Fruit fly (Drosophila melanogaster) whole organism, embryonic: ENCODE data around the gene mRpL4.

Experiments
- Awh ChIP-seq: fragments of 200-800 bp; sonication (Bioruptor generic); IDR thresholded peaks from 2 replicates; pipeline ENCODE4, ENCODE4 v1.3.6; 2022; ENCODE audit warnings: missing biosample characterization, missing genetic modification characterization
- CG10959 ChIP-seq: fragments of 200-800 bp; sonication (Bioruptor generic); IDR thresholded peaks from 2 replicates; pipeline ENCODE4 v1.3.6; 2022; ENCODE audit warnings: missing biosample characterization, missing genetic modification characterization
- CG11560 ChIP-seq: fragments of 200-800 bp; sonication (Bioruptor generic); IDR thresholded peaks from 3 replicates; pipeline ENCODE4 v1.3.6; 2022; ENCODE audit warnings: missing biosample characterization, missing genetic modification characterization
- CG11695 ChIP-seq: fragments of 200-800 bp; sonication (Bioruptor generic); IDR thresholded peaks from 3 replicates; pipeline ENCODE4 v1.3.6; 2022; ENCODE audit warnings: missing biosample characterization, missing genetic modification characterization
- CG12071 ChIP-seq: fragments of 200-800 bp; sonication (Bioruptor generic); optimal IDR thresholded peaks from 3 replicates; lab custom pipeline; 2018; ENCODE audit warnings: missing biosample characterization, mild to moderate bottlenecking, missing genetic modification characterization
- CG13775 ChIP-seq: fragments of 200-800 bp; sonication (Bioruptor generic); optimal IDR thresholded peaks from 3 replicates; lab custom pipeline; 2017; ENCODE audit warnings: missing biosample characterization, mild to moderate bottlenecking, missing genetic modification characterization
- CG15073 ChIP-seq: fragments of 200-800 bp; sonication (Bioruptor generic); optimal IDR thresholded peaks from 2 replicates; lab custom pipeline; 2016; ENCODE audit warnings: missing biosample characterization, missing genetic modification characterization
- CG15479 ChIP-seq: fragments of 200-800 bp; sonication (Bioruptor generic); optimal IDR thresholded peaks from 3 replicates; lab custom pipeline; 2019; ENCODE audit warnings: missing biosample characterization, mild to moderate bottlenecking, missing genetic modification characterization, moderate library complexity
- CG17385 ChIP-seq: fragments of 200-800 bp; sonication (Bioruptor generic); optimal IDR thresholded peaks from 3 replicates; lab custom pipeline; 2018; ENCODE audit warnings: missing biosample characterization, mild to moderate bottlenecking, missing genetic modification characterization
- CG17612 ChIP-seq: fragments of 200-800 bp; sonication (Bioruptor generic); IDR thresholded peaks from 2 replicates; pipeline ENCODE4 v1.3.6; 2022; ENCODE audit warnings: missing biosample characterization, missing genetic modification characterization
- CG18619 ChIP-seq: fragments of 200-800 bp; sonication (Bioruptor generic); optimal IDR thresholded peaks from 3 replicates; lab custom pipeline; 2017; ENCODE audit warnings: missing biosample characterization, mild to moderate bottlenecking, missing genetic modification characterization
- CG2202 ChIP-seq: fragments of 200-800 bp; sonication (Bioruptor generic); optimal IDR thresholded peaks from 2 replicates; lab custom pipeline; 2018; ENCODE audit warnings: missing biosample characterization, mild to moderate bottlenecking, missing genetic modification characterization
- CG34376 ChIP-seq: fragments of 200-800 bp; sonication (Bioruptor generic); optimal IDR thresholded peaks from 2 replicates; lab custom pipeline; 2018; ENCODE audit warnings: missing biosample characterization, mild to moderate bottlenecking, missing genetic modification characterization
- CG34422 ChIP-seq: fragments of 200-800 bp; sonication (Bioruptor generic); IDR thresholded peaks from 3 replicates; pipeline ENCODE4 v1.3.6; 2022; ENCODE audit warnings: missing biosample characterization, missing genetic modification characterization
- CG4424 ChIP-seq: fragments of 200-800 bp; sonication (Bioruptor generic); optimal IDR thresholded peaks from 3 replicates; lab custom pipeline; 2016; ENCODE audit warnings: missing biosample characterization, missing genetic modification characterization
- CG4707 ChIP-seq: fragments of 200-800 bp; sonication (Bioruptor generic); optimal IDR thresholded peaks from 2 replicates; lab custom pipeline; 2018; ENCODE audit warnings: missing biosample characterization, mild to moderate bottlenecking, missing genetic modification characterization, moderate library complexity
- CG6683 ChIP-seq: fragments of 200-800 bp; sonication (Bioruptor generic); optimal IDR thresholded peaks from 2 replicates; lab custom pipeline; 2017; ENCODE audit warnings: missing biosample characterization, mild to moderate bottlenecking, missing genetic modification characterization, missing genetic modification reagents
- CG7963 ChIP-seq: fragments of 200-800 bp; sonication (Bioruptor generic); IDR thresholded peaks from 3 replicates; pipeline ENCODE4 v1.3.6; 2022; ENCODE audit warnings: missing biosample characterization, missing genetic modification characterization; ENCODE audit not compliant: partially characterized antibody
- CG7987 ChIP-seq: fragments of 200-800 bp; sonication (Bioruptor generic); optimal IDR thresholded peaks from 2 replicates; lab custom pipeline; 2018; ENCODE audit warnings: missing biosample characterization, mild to moderate bottlenecking, missing genetic modification characterization, moderate library complexity
- CG8281 ChIP-seq: fragments of 200-800 bp; sonication (Bioruptor generic); optimal IDR thresholded peaks from 2 replicates; lab custom pipeline; 2018; ENCODE audit warnings: missing biosample characterization, mild to moderate bottlenecking, missing genetic modification characterization, moderate library complexity
- CG9797 ChIP-seq: fragments of 200-800 bp; sonication (Bioruptor generic); optimal IDR thresholded peaks from 3 replicates; lab custom pipeline; 2018; ENCODE audit warnings: missing biosample characterization, mild to moderate bottlenecking, missing genetic modification characterization
- Deaf1 ChIP-seq: fragments of 200-800 bp; optimal IDR thresholded peaks from 3 replicates; lab custom pipeline; 2019; ENCODE audit warnings: missing biosample characterization, mild to moderate bottlenecking, missing genetic modification characterization, moderate library complexity
- E2f1 ChIP-seq: fragments of 200-800 bp; sonication (Bioruptor generic); IDR thresholded peaks from 2 replicates; pipeline ENCODE4 v1.3.6; 2022; ENCODE audit warnings: missing biosample characterization, missing genetic modification characterization
- Jarid2 ChIP-seq: fragments of 200-800 bp; sonication (Bioruptor generic); optimal IDR thresholded peaks from 3 replicates; lab custom pipeline; 2017; ENCODE audit warnings: mild to moderate bottlenecking, missing biosample characterization, missing genetic modification reagents, missing genetic modification characterization
- Lim3 ChIP-seq: fragments of 200-800 bp; sonication (Bioruptor generic); IDR thresholded peaks from 2 replicates; pipeline ENCODE4 v1.3.6; 2022; ENCODE audit warnings: missing biosample characterization, missing genetic modification characterization
- MTF-1 ChIP-seq: fragments of 200-800 bp; sonication (Bioruptor generic); optimal IDR thresholded peaks from 2 replicates; lab custom pipeline; 2018; ENCODE audit warnings: missing biosample characterization, mild to moderate bottlenecking, missing genetic modification characterization, borderline replicate concordance
- NC2β ChIP-seq: fragments of 200-800 bp; sonication (Bioruptor generic); optimal IDR thresholded peaks from 2 replicates; lab custom pipeline; 2016; ENCODE audit warnings: missing biosample characterization, missing genetic modification characterization
- Oli ChIP-seq: fragments of 200-800 bp; sonication (Bioruptor generic); optimal IDR thresholded peaks from 2 replicates; lab custom pipeline; 2018; ENCODE audit warnings: missing biosample characterization, mild to moderate bottlenecking, missing genetic modification characterization, moderate library complexity
- Ravus ChIP-seq: fragments of 200-800 bp; sonication (Bioruptor generic); IDR thresholded peaks from 2 replicates; pipeline ENCODE4 v1.3.6; 2022; ENCODE audit warnings: missing biosample characterization, missing genetic modification characterization
- Side ChIP-seq: fragments of 200-800 bp; sonication (Bioruptor generic); optimal IDR thresholded peaks from 2 replicates; lab custom pipeline; 2016; ENCODE audit warnings: missing biosample characterization, missing genetic modification characterization
- Ssrp ChIP-seq: fragments of 200-800 bp; sonication (Bioruptor generic); optimal IDR thresholded peaks from 2 replicates; lab custom pipeline; 2018; ENCODE audit warnings: missing biosample characterization, mild to moderate bottlenecking, missing genetic modification characterization, moderate library complexity
- btn ChIP-seq: fragments of 200-800 bp; sonication (Bioruptor generic); optimal IDR thresholded peaks from 2 replicates; lab custom pipeline; 2016; ENCODE audit warnings: missing biosample characterization, missing genetic modification characterization
- ci ChIP-seq: fragments of 200-800 bp; sonication (Bioruptor generic); IDR thresholded peaks from 3 replicates; pipeline ENCODE4 v1.3.6; 2022; ENCODE audit warnings: missing biosample characterization, missing genetic modification characterization
- crol ChIP-seq: fragments of 200-800 bp; sonication (Bioruptor generic); IDR thresholded peaks from 2 replicates; pipeline ENCODE4 v1.3.6; 2022; ENCODE audit warnings: missing biosample characterization, missing genetic modification characterization
- fd64A ChIP-seq: fragments of 200-800 bp; sonication (Bioruptor generic); optimal IDR thresholded peaks from 3 replicates; lab custom pipeline; 2018; ENCODE audit warnings: missing biosample characterization, mild to moderate bottlenecking, missing genetic modification characterization
- fd96Cb ChIP-seq: fragments of 200-800 bp; sonication (Bioruptor generic); optimal IDR thresholded peaks from 2 replicates; lab custom pipeline; 2018; ENCODE audit warnings: missing biosample characterization, mild to moderate bottlenecking, missing genetic modification characterization, moderate library complexity
- ham ChIP-seq: fragments of 200-800 bp; sonication (Bioruptor generic); IDR thresholded peaks from 2 replicates; pipeline ENCODE4 v1.3.6; 2022; ENCODE audit warnings: missing biosample characterization, missing genetic modification characterization
- ken ChIP-seq: fragments of 200-800 bp; sonication (Bioruptor generic); IDR thresholded peaks from 3 replicates; pipeline ENCODE4 v1.3.6; 2022; ENCODE audit warnings: missing biosample characterization, missing genetic modification characterization
- nau ChIP-seq: fragments of 200-800 bp; sonication (Bioruptor generic); optimal IDR thresholded peaks from 3 replicates; lab custom pipeline; 2017; ENCODE audit warnings: missing biosample characterization, mild to moderate bottlenecking, missing genetic modification characterization, missing genetic modification reagents
- nom ChIP-seq: fragments of 200-800 bp; sonication (Bioruptor generic); optimal IDR thresholded peaks from 2 replicates; lab custom pipeline; 2017; ENCODE audit warnings: missing biosample characterization, missing genetic modification characterization, mild to moderate bottlenecking, moderate library complexity, missing genetic modification reagents
- psq ChIP-seq: fragments of 200-800 bp; sonication (Bioruptor generic); optimal IDR thresholded peaks from 2 replicates; lab custom pipeline; 2017; ENCODE audit warnings: missing biosample characterization, missing genetic modification characterization
- rib ChIP-seq: fragments of 200-800 bp; sonication (Bioruptor generic); IDR thresholded peaks from 2 replicates; pipeline ENCODE4 v1.3.6; 2022; ENCODE audit warnings: missing biosample characterization, missing genetic modification characterization
- seq ChIP-seq: fragments of 200-800 bp; sonication (Bioruptor generic); IDR thresholded peaks from 2 replicates; pipeline ENCODE4 v1.3.6; 2022; ENCODE audit warnings: missing biosample characterization, missing genetic modification characterization
- slou ChIP-seq: fragments of 200-800 bp; sonication (Bioruptor generic); optimal IDR thresholded peaks from 3 replicates; lab custom pipeline; 2016; ENCODE audit warnings: missing biosample characterization, missing genetic modification characterization
- stc ChIP-seq: fragments of 200-800 bp; sonication (Bioruptor generic); IDR thresholded peaks from 2 replicates; pipeline ENCODE4 v1.3.6; 2022; ENCODE audit warnings: missing biosample characterization, missing genetic modification characterization
- sug ChIP-seq: fragments of 200-800 bp; optimal IDR thresholded peaks from 2 replicates; lab custom pipeline; 2019; ENCODE audit warnings: missing biosample characterization, mild to moderate bottlenecking, missing genetic modification characterization, moderate library complexity
- unpg ChIP-seq: fragments of 200-800 bp; sonication (Bioruptor generic); optimal IDR thresholded peaks from 3 replicates; lab custom pipeline; 2018; ENCODE audit warnings: missing biosample characterization, mild to moderate bottlenecking, missing genetic modification characterization, moderate library complexity
- yki ChIP-seq: fragments of >200 bp; optimal IDR thresholded peaks from 3 replicates; lab custom pipeline; 2018
- zf30C ChIP-seq: fragments of 200-800 bp; sonication (Bioruptor generic); optimal IDR thresholded peaks from 3 replicates; lab custom pipeline; 2018; ENCODE audit warnings: missing biosample characterization, mild to moderate bottlenecking, missing genetic modification characterization

The mRpL4 gene

dm6 chr2L:16350742-16351568, 22.0 kb upstream of the mRpL4 start (continued):
- TF ChIP-seq CG7963 (GFP tag; lab: Robert Waterston, UW): no peak
- peak; percentile 96 for TF ChIP-seq Lim3 (GFP tag; lab: Robert Waterston, UW)
- TF ChIP-seq CG8281 (tag; lab: Kevin White, UChicago): peak; percentile 95
- peak; percentile 65 for TF ChIP-seq CG9797
- TF ChIP-seq CG6683: peak; percentile 98
- TF ChIP-seq CG18619 (GFP tag; lab: Kevin White, UChicago): peak; percentile 99
- TF ChIP-seq seq: peak; percentile 99
- peak; percentile 99 for TF ChIP-seq nom (GFP tag; lab: Kevin White, UChicago)
- TF ChIP-seq CG34422 (GFP tag; lab: Robert Waterston, UW): peak; percentile 99
- peak; percentile 99 for TF ChIP-seq CG12071
- TF ChIP-seq Oli (tag; lab: Kevin White, UChicago): peak; percentile 99
- peak; percentile 99 for TF ChIP-seq CG4424
- peak; percentile 98 for TF ChIP-seq CG10959 (GFP tag; lab: Robert Waterston, UW)
- peak; percentile 99 for TF ChIP-seq ken (GFP tag; lab: Robert Waterston, UW)
- TF ChIP-seq Ravus: peak; percentile 96
- peak; percentile 99 for TF ChIP-seq nau (GFP tag; lab: Kevin White, UChicago)
- peak; percentile 99 for TF ChIP-seq Side (GFP tag; lab: Kevin White, UChicago)
- TF ChIP-seq crol (GFP tag; lab: Robert Waterston, UW): peak; percentile 87
- TF ChIP-seq btn (GFP tag; lab: Kevin White, UChicago): peak; percentile 97
- TF ChIP-seq CG11695 (GFP tag; lab: Robert Waterston, UW): peak; percentile 99
- peak; percentile 98 for TF ChIP-seq fd64A
- peak; percentile 97 for TF ChIP-seq CG7987
- peak; percentile 99 for TF ChIP-seq Ssrp (tag; lab: Kevin White, UChicago)
- TF ChIP-seq CG11560 (tag; lab: Robert Waterston, UW): peak; percentile 93
- TF ChIP-seq Deaf1 (tag; lab: Kevin White, UChicago): peak; percentile 90
- TF ChIP-seq CG2202: peak; percentile 99
- TF ChIP-seq slou (GFP tag; lab: Kevin White, UChicago): peak; percentile 97
- TF ChIP-seq CG17612 (GFP tag; lab: Robert Waterston, UW): peak; percentile 98
- TF ChIP-seq zf30C (GFP tag; lab: Kevin White, UChicago): peak; percentile 25
- TF ChIP-seq CG15479 (GFP tag; lab: Kevin White, UChicago): peak; percentile 75
- TF ChIP-seq rib (GFP tag; lab: Robert Waterston, UW): peak; percentile 99
- TF ChIP-seq E2f1 (GFP tag; lab: Robert Waterston, UW): peak; percentile 99
- TF ChIP-seq ham (GFP tag; lab: Robert Waterston, UW): peak; percentile 97
- TF ChIP-seq stc (GFP tag; lab: Robert Waterston, UW): peak; percentile 99
- peak; percentile 98 for TF ChIP-seq sug
- peak; percentile 97 for TF ChIP-seq CG4707 (GFP tag; lab: Kevin White, UChicago)
- peak; percentile 98 for TF ChIP-seq MTF-1
- TF ChIP-seq ci (GFP tag; lab: Robert Waterston, UW): peak; percentile 100
- peak; percentile 99 for TF ChIP-seq CG13775 (GFP tag; lab: Kevin White, UChicago)
- TF ChIP-seq Awh (GFP tag; lab: Robert Waterston, UW): peak; percentile 99
- peak; percentile 98 for TF ChIP-seq psq
- peak; percentile 100 for TF ChIP-seq CG34376
- peak; percentile 95 for TF ChIP-seq Jarid2 (GFP tag; lab: Kevin White, UChicago)
- TF ChIP-seq CG17385 (GFP tag; lab: Kevin White, UChicago): peak; percentile 99
- peak; percentile 66 for TF ChIP-seq yki
- TF ChIP-seq CG15073 (GFP tag; lab: Kevin White, UChicago): peak; percentile 87
- TF ChIP-seq unpg: peak; percentile 99
- TF ChIP-seq NC2β (GFP tag; lab: Kevin White, UChicago): peak; percentile 98
- peak; percentile 99 for TF ChIP-seq fd96Cb
